Fruit fly (Drosophila melanogaster): Measurements from ENCODE around the gene Sap47.

The Sap47 gene

dm6 chr3R:15972979-15973486, 38.1 kb downstream of the Sap47 start, which contains the start of gene Hel89B (continued):
- no peak for TF ChIP-seq CG7556 (GFP tag; optimal IDR thresholded peaks at IDR 0.05)
- no peak for TF ChIP-seq CG3281 (GFP tag; optimal IDR thresholded peaks at IDR 0.05)
- TF ChIP-seq pan (optimal IDR thresholded peaks at IDR 0.05), result no peak
- no peak for TF ChIP-seq pan (GFP tag; optimal IDR thresholded peaks at IDR 0.05 in 1 of 2, IDR thresholded peaks at IDR 0.05 in 1 of 2)
- TF ChIP-seq fd3F (GFP tag; optimal IDR thresholded peaks at IDR 0.05), result peak; percentile 51
- peak; percentile 81 for TF ChIP-seq Tbp (GFP tag; optimal IDR thresholded peaks at IDR 0.05)
- peak; percentile 65 for TF ChIP-seq fd96Cb (tag; optimal IDR thresholded peaks at IDR 0.05)
- peak; percentile 41 for TF ChIP-seq CG13123 (GFP tag; optimal IDR thresholded peaks at IDR 0.05)
- peak; percentile 66 for TF ChIP-seq bcd (GFP tag; optimal IDR thresholded peaks at IDR 0.05)
- peak; percentile 75 for TF ChIP-seq pum (GFP tag; optimal IDR thresholded peaks at IDR 0.05)
- peak in 1 of 2 experiments; percentile 96 for TF ChIP-seq Dfd (GFP tag; optimal IDR thresholded peaks at IDR 0.05)
- peak; percentile 45 for TF ChIP-seq Sry-β (GFP tag; optimal IDR thresholded peaks at IDR 0.05)
- TF ChIP-seq Usf (GFP tag; optimal IDR thresholded peaks at IDR 0.05), result peak; percentile 37
- TF ChIP-seq CG10543 (GFP tag; optimal IDR thresholded peaks at IDR 0.05), result no peak
- peak; percentile 68 for TF ChIP-seq tx (GFP tag; optimal IDR thresholded peaks at IDR 0.05)
- peak; percentile 72 for TF ChIP-seq CG10267 (tag; optimal IDR thresholded peaks at IDR 0.05)
- no peak for TF ChIP-seq jigr1 (GFP tag; IDR thresholded peaks at IDR 0.05)
- no peak for TF ChIP-seq CG4707 (GFP tag; optimal IDR thresholded peaks at IDR 0.05)
- TF ChIP-seq CG12299 (tag; optimal IDR thresholded peaks at IDR 0.05), result no peak
- no peak for TF ChIP-seq H2.0 (GFP tag; IDR thresholded peaks at IDR 0.05)
- TF ChIP-seq CG8924 (tag; optimal IDR thresholded peaks at IDR 0.05), result peak; percentile 60
- peak; percentile 95 for TF ChIP-seq sens (GFP tag)
- TF ChIP-seq hth (optimal IDR thresholded peaks at IDR 0.05), result no peak
- TF ChIP-seq CG17359 (tag; optimal IDR thresholded peaks at IDR 0.05), result peak; percentile 52
- no peak for TF ChIP-seq br (optimal IDR thresholded peaks at IDR 0.05)
- no peak for TF ChIP-seq pita (GFP tag; optimal IDR thresholded peaks at IDR 0.05)
- no peak for TF ChIP-seq Hand (GFP tag; optimal IDR thresholded peaks at IDR 0.05)
- no peak for TF ChIP-seq Adf1 (GFP tag; IDR thresholded peaks at IDR 0.05)
- no peak for TF ChIP-seq Taf1 (GFP tag; IDR thresholded peaks at IDR 0.05)
- peak; percentile 65 for TF ChIP-seq twi (tag; optimal IDR thresholded peaks at IDR 0.05)
- no peak for TF ChIP-seq schlank (tag; optimal IDR thresholded peaks at IDR 0.05)
- TF ChIP-seq NC2α (GFP tag; optimal IDR thresholded peaks at IDR 0.05), result peak; percentile 82
- no peak for TF ChIP-seq CG17385 (GFP tag; optimal IDR thresholded peaks at IDR 0.05)
- peak; percentile 59 for TF ChIP-seq shn (GFP tag; optimal IDR thresholded peaks at IDR 0.05)
- TF ChIP-seq CG4404 (GFP tag; IDR thresholded peaks at IDR 0.05), result no peak
- TF ChIP-seq Trl (optimal IDR thresholded peaks at IDR 0.05), result no peak
- peak; percentile 53 for TF ChIP-seq Trl (GFP tag; optimal IDR thresholded peaks at IDR 0.05)
- no peak for TF ChIP-seq ac (GFP tag; optimal IDR thresholded peaks at IDR 0.05)
- no peak for TF ChIP-seq vvl (GFP tag; IDR thresholded peaks at IDR 0.05)
- peak; percentile 16 for TF ChIP-seq CG4854 (GFP tag; optimal IDR thresholded peaks at IDR 0.05)
- no peak for TF ChIP-seq CG17361 (GFP tag; IDR thresholded peaks at IDR 0.05)
- TF ChIP-seq CG14050 (GFP tag; IDR thresholded peaks at IDR 0.05), result no peak
- TF ChIP-seq ato (GFP tag; IDR thresholded peaks at IDR 0.05; ENCODE audit: partially characterized antibody), result no peak
- peak; percentile 50; the same call in 1 of the 2 replicates for TF ChIP-seq CG6272 (GFP tag; IDR thresholded peaks at IDR 0.05)
- peak; percentile 89 for TF ChIP-seq trem (tag; optimal IDR thresholded peaks at IDR 0.05)
- no peak for TF ChIP-seq gce (GFP tag; IDR thresholded peaks at IDR 0.05)
- no peak for TF ChIP-seq CG5953 (GFP tag; IDR thresholded peaks at IDR 0.05)
- TF ChIP-seq ind (GFP tag; optimal IDR thresholded peaks at IDR 0.05), result peak; percentile 69
- no peak for TF ChIP-seq tna (GFP tag; IDR thresholded peaks at IDR 0.05; ENCODE audit: partially characterized antibody)
- no peak for TF ChIP-seq CG1233 (GFP tag; optimal IDR thresholded peaks at IDR 0.05)
- peak; percentile 43 for TF ChIP-seq maf-S (GFP tag; optimal IDR thresholded peaks at IDR 0.05)
- TF ChIP-seq Opbp (GFP tag; IDR thresholded peaks at IDR 0.05; ENCODE audit: partially characterized antibody), result no peak
- no peak for TF ChIP-seq CG42726 (GFP tag; IDR thresholded peaks at IDR 0.05; ENCODE audit: partially characterized antibody)

All from whole organism, embryonic.